Worm (Caenorhabditis elegans) whole organism, early embryonic: Measurements from ENCODE around the gene fbxc-52.

Source experiments
- F13C5.2 ChIP-seq: sonication (generic microtip); optimal IDR thresholded peaks from 2 replicates; lab custom pipeline; 2017; ENCODE audit warnings: mild to moderate bottlenecking, missing genetic modification characterization, inconsistent platforms, missing compliant biosample characterization
- aly-1 ChIP-seq: sonication (generic microtip); optimal IDR thresholded peaks from 2 replicates; lab custom pipeline; 2016; ENCODE audit warnings: missing genetic modification characterization, missing compliant biosample characterization
- ama-1 ChIP-seq: fragments of 150-350 bp; optimal IDR thresholded peaks from 2 replicates; lab custom pipeline; 2014
- ceh-13 ChIP-seq: fragments of 200-800 bp; sonication (Bioruptor generic); optimal IDR thresholded peaks from 2 replicates; lab custom pipeline; 2018; ENCODE audit warnings: mild to moderate bottlenecking, missing genetic modification characterization, missing compliant biosample characterization
- ceh-36 ChIP-seq: sonication (generic microtip); optimal IDR thresholded peaks from 2 replicates; lab custom pipeline; 2016; ENCODE audit warnings: missing genetic modification characterization, inconsistent platforms, missing compliant biosample characterization
- ets-7 ChIP-seq: sonication (generic microtip); optimal IDR thresholded peaks from 2 replicates; lab custom pipeline; 2016; ENCODE audit warnings: missing genotype, missing genetic modification characterization, missing compliant biosample characterization
- hmbx-1 ChIP-seq: sonication (generic microtip); optimal IDR thresholded peaks from 2 replicates; lab custom pipeline; 2016; ENCODE audit warnings: mild to moderate bottlenecking, missing genetic modification characterization, missing compliant biosample characterization
- scrt-1 ChIP-seq: fragments of 200-800 bp; sonication (Bioruptor generic); IDR thresholded peaks from 2 replicates; pipeline ENCODE4 v1.3.6; 2022; ENCODE audit warnings: missing genetic modification characterization, missing compliant biosample characterization
- tbx-11 ChIP-seq: fragments of 200-800 bp; sonication (Bioruptor generic); IDR thresholded peaks from 2 replicates; pipeline ENCODE4 v1.3.6; 2022; ENCODE audit warnings: missing genetic modification characterization, missing compliant biosample characterization

- TF ChIP-seq ama-1 (lab: Kevin White, UChicago) (no peak), aly-1 (tag; lab: Kevin White, UChicago) (no peak), ceh-13 (GFP tag; lab: Kevin White, UChicago) (no peak), tbx-11 (GFP tag; lab: Robert Waterston, UW) (no peak), hmbx-1 (tag; lab: Kevin White, UChicago) (no peak), F13C5.2 (tag; lab: Kevin White, UChicago) (no peak), ets-7 (no peak), scrt-1 (GFP tag; lab: Robert Waterston, UW) (no peak), ceh-36 (tag; lab: Kevin White, UChicago) (no peak)
These were observed 36.5 kb downstream of the fbxc-52 start, which contains the start of gene rcd-1 for ce11 chrII:3753598-3753997.
